Fruit fly (Drosophila melanogaster): ENCODE measurements around the gene CG13625.
A peak's percentile ranks its signal among the peaks of the same experiment; 100 is the strongest.

CG13625 gene

DNA sequence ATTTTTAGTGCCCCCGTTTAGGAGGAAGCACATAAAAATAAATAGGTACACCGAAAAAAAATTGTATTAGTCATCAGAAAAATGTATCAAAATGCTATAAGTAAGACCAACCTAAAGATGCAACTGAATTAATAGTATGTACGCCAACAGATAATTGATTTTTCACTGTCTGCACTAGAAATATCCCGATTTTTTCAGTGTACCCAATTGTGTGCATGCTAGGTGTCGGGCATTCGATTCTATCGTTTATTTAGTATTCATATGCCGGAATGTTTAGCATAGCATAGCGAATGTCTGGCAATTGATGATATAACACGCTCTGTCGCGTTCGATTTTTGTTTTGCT lies 17.6 kb downstream of the CG13625 start (continued):
- TF ChIP-seq Hmx (GFP tag; optimal IDR thresholded peaks at IDR 0.05) = peak; percentile 63
- TF ChIP-seq CG10274 (GFP tag; optimal IDR thresholded peaks at IDR 0.05) = peak; percentile 70
- peak; percentile 75 for TF ChIP-seq nerfin-1 (tag; optimal IDR thresholded peaks at IDR 0.05)
- TF ChIP-seq Meics (GFP tag; optimal IDR thresholded peaks at IDR 0.05) = peak; percentile 90
- peak; percentile 88 for TF ChIP-seq Aef1 (GFP tag; IDR thresholded peaks at IDR 0.05)
- TF ChIP-seq vfl (GFP tag; optimal IDR thresholded peaks at IDR 0.05) = peak; percentile 77
- TF ChIP-seq Med (GFP tag) = peak; percentile 99
- TF ChIP-seq CG17361 (GFP tag; IDR thresholded peaks at IDR 0.05) = peak; percentile 81
- peak; percentile 86 for TF ChIP-seq Camta (GFP tag; optimal IDR thresholded peaks at IDR 0.05)
- peak; percentile 68; the same call in 1 of the 3 replicates for TF ChIP-seq sr (GFP tag; IDR thresholded peaks at IDR 0.05)
- TF ChIP-seq schlank (tag; optimal IDR thresholded peaks at IDR 0.05) = peak; percentile 81
- TF ChIP-seq CG42726 (GFP tag; IDR thresholded peaks at IDR 0.05; ENCODE audit: partially characterized antibody) = no peak
- no peak for TF ChIP-seq BEAF-32 (GFP tag; optimal IDR thresholded peaks at IDR 0.05)
- TF ChIP-seq CG8924 (tag; optimal IDR thresholded peaks at IDR 0.05) = peak; percentile 84
- TF ChIP-seq CG4328 (GFP tag; optimal IDR thresholded peaks at IDR 0.05) = peak; percentile 70
- peak; percentile 8 for TF ChIP-seq CG8359 (GFP tag; optimal IDR thresholded peaks at IDR 0.05; ENCODE audit: borderline replicate concordance)
- peak; percentile 92 for TF ChIP-seq dpn (GFP tag; optimal IDR thresholded peaks at IDR 0.05)
- peak; percentile 59 for TF ChIP-seq CG16815 (GFP tag; optimal IDR thresholded peaks at IDR 0.05)
- peak; percentile 86 for TF ChIP-seq ttk (GFP tag; IDR thresholded peaks at IDR 0.05)
- TF ChIP-seq gsb-n (tag; optimal IDR thresholded peaks at IDR 0.05) = peak; percentile 71
- peak; percentile 62 for TF ChIP-seq CG3065 (GFP tag; optimal IDR thresholded peaks at IDR 0.05)
- TF ChIP-seq CG12104 (GFP tag; optimal IDR thresholded peaks at IDR 0.05) = peak; percentile 59
- no peak for TF ChIP-seq Stat92E (GFP tag; optimal IDR thresholded peaks at IDR 0.05)
- TF ChIP-seq Hr78 (GFP tag; optimal IDR thresholded peaks at IDR 0.05) = peak in 1 of 2 experiments; percentile 49
- TF ChIP-seq knrl (GFP tag; IDR thresholded peaks at IDR 0.05; ENCODE audit: partially characterized antibody) = no peak
- peak; percentile 80 for TF ChIP-seq Atf3 (GFP tag; optimal IDR thresholded peaks at IDR 0.05)
- TF ChIP-seq tin (GFP tag; optimal IDR thresholded peaks at IDR 0.05) = peak; percentile 89
- TF ChIP-seq NC2β (GFP tag; optimal IDR thresholded peaks at IDR 0.05) = peak; percentile 83
- TF ChIP-seq CG34422 (GFP tag; IDR thresholded peaks at IDR 0.05) = peak; percentile 92
- TF ChIP-seq CG4730 (GFP tag; IDR thresholded peaks at IDR 0.05) = peak; percentile 74; the same call in 1 of the 2 replicates
- peak; percentile 86 for TF ChIP-seq B-H1 (GFP tag; IDR thresholded peaks at IDR 0.05)
- TF ChIP-seq Fer3 (tag; optimal IDR thresholded peaks at IDR 0.05) = peak; percentile 86
- TF ChIP-seq stwl (tag; optimal IDR thresholded peaks at IDR 0.05) = no peak
- TF ChIP-seq CG12236 (GFP tag; optimal IDR thresholded peaks at IDR 0.05) = peak; percentile 78
- TF ChIP-seq D19A (tag; optimal IDR thresholded peaks at IDR 0.05) = peak; percentile 64
- peak; percentile 86 for TF ChIP-seq gsb (GFP tag; IDR thresholded peaks at IDR 0.05)
- peak; percentile 88 for TF ChIP-seq ind (GFP tag; optimal IDR thresholded peaks at IDR 0.05)
- TF ChIP-seq CG17612 (GFP tag; IDR thresholded peaks at IDR 0.05) = peak; percentile 80
- peak; percentile 87 for TF ChIP-seq pum (GFP tag; optimal IDR thresholded peaks at IDR 0.05)
- TF ChIP-seq Lpt (GFP tag; optimal IDR thresholded peaks at IDR 0.05) = no peak
- TF ChIP-seq CG15269 (tag; optimal IDR thresholded peaks at IDR 0.05) = peak; percentile 91
- TF ChIP-seq CG3407 (GFP tag; optimal IDR thresholded peaks at IDR 0.05) = peak; percentile 59
- peak; percentile 18 for TF ChIP-seq MESR4 (GFP tag; optimal IDR thresholded peaks at IDR 0.05)
- TF ChIP-seq luna (GFP tag; optimal IDR thresholded peaks at IDR 0.05) = peak; percentile 75
- TF ChIP-seq tio (GFP tag; optimal IDR thresholded peaks at IDR 0.05) = peak; percentile 82
- TF ChIP-seq lilli (GFP tag; optimal IDR thresholded peaks at IDR 0.05) = peak; percentile 89
- TF ChIP-seq onecut (GFP tag; IDR thresholded peaks at IDR 0.05) = peak; percentile 81
- peak; percentile 89 for TF ChIP-seq ken (GFP tag; IDR thresholded peaks at IDR 0.05)
- TF ChIP-seq ERR (GFP tag; optimal IDR thresholded peaks at IDR 0.05) = peak; percentile 88
- TF ChIP-seq Sin3A (optimal IDR thresholded peaks at IDR 0.05) = no peak
- peak; percentile 58 for TF ChIP-seq Sry-δ (GFP tag; optimal IDR thresholded peaks at IDR 0.05)

All from whole organism, embryonic.